Worm (Caenorhabditis elegans): Measurements from ENCODE around the gene F28F5.6.

Gene F28F5.6

DNA sequence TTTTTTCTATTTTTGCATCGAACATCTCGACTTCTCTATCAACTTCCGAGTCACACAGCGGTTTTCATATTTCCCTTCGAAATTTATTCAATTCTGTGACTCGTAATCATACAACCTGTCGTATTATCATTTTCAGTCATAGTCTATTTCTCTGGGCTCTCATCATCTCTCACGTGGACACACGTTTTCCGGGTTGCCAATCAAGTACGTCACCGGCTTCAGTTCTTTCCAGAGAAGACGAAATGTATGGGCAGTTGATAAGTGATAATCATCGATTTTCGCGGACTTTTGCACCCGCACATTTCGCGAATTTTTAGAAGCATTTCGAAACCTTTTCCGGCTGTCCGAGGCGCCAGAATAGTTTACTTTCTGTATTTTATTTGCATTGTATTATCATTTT is 31.1 kb upstream of the F28F5.6 start, which contains the start of gene srv-1 (continued):
- TF ChIP-seq nhr-80 (tag; optimal IDR thresholded peaks at IDR 0.05) (peak; percentile 98), ztf-22 (GFP tag; optimal IDR thresholded peaks at IDR 0.05) (peak; percentile 70), dpff-1 (tag; optimal IDR thresholded peaks at IDR 0.05) (no peak), lir-1 (GFP tag; conservative IDR thresholded peaks at IDR 0.05) (0 out of 2 replicates have a peak, but pooled peaks have one; percentile 9), ztf-6 (GFP tag; IDR thresholded peaks at IDR 0.05) (no peak), attf-5 (GFP tag; optimal IDR thresholded peaks at IDR 0.05) (peak; percentile 15), madf-3 (GFP tag; IDR thresholded peaks at IDR 0.05) (no peak), mcd-1 (GFP tag; IDR thresholded peaks at IDR 0.05) (no peak), F33H1.4 (GFP tag; IDR thresholded peaks at IDR 0.05) (no peak), K12H6.12 (tag; optimal IDR thresholded peaks at IDR 0.05) (no peak), lin-26 (GFP tag; IDR thresholded peaks at IDR 0.05) (no peak), Y56A3A.18 (GFP tag; IDR thresholded peaks at IDR 0.05) (no peak), cebp-2 (GFP tag; IDR thresholded peaks at IDR 0.05) (0 out of 2 replicates have a peak, but pooled peaks have one; percentile 31), T26A5.8 (tag; optimal IDR thresholded peaks at IDR 0.05) (no peak), die-1 (tag; optimal IDR thresholded peaks at IDR 0.05) (no peak), unc-130 (GFP tag; optimal IDR thresholded peaks at IDR 0.05) (no peak), zim-3 (tag; optimal IDR thresholded peaks at IDR 0.05) (no peak), ztf-3 (GFP tag; optimal IDR thresholded peaks at IDR 0.05) (no peak), egl-18 (GFP tag; IDR thresholded peaks at IDR 0.05) (no peak), athp-1 (tag; optimal IDR thresholded peaks at IDR 0.05) (no peak), lsy-27 (tag; optimal IDR thresholded peaks at IDR 0.05; ENCODE audit: borderline replicate concordance, insufficient read depth) (no peak), dox-1 (GFP tag; IDR thresholded peaks at IDR 0.05) (peak; percentile 27; the same call in 1 of the 2 replicates), unc-62 (GFP tag; optimal IDR thresholded peaks at IDR 0.05) (peak; percentile 40), ets-4 (GFP tag; optimal IDR thresholded peaks at IDR 0.05) (peak; percentile 92), attf-6 (GFP tag; IDR thresholded peaks at IDR 0.05) (no peak), ekl-4 (GFP tag; IDR thresholded peaks at IDR 0.05) (no peak), F22D6.2 (tag; optimal IDR thresholded peaks at IDR 0.05) (no peak), B0035.1 (tag; optimal IDR thresholded peaks at IDR 0.05) (no peak), xnd-1 (tag; optimal IDR thresholded peaks at IDR 0.05) (no peak), bed-1 (GFP tag; IDR thresholded peaks at IDR 0.05) (no peak), ama-1 (optimal IDR thresholded peaks at IDR 0.05) (no peak), ama-1 (GFP tag; optimal IDR thresholded peaks at IDR 0.05) (no peak), mxl-1 (tag; optimal IDR thresholded peaks at IDR 0.05) (no peak), him-1 (tag; optimal IDR thresholded peaks at IDR 0.05) (no peak), atf-7 (tag; optimal IDR thresholded peaks at IDR 0.05) (peak; percentile 86), sptf-2 (GFP tag; optimal IDR thresholded peaks at IDR 0.05) (no peak), madf-8 (GFP tag; conservative IDR thresholded peaks at IDR 0.05) (no peak), sdz-38 (tag; optimal IDR thresholded peaks at IDR 0.05) (no peak), bed-2 (GFP tag; IDR thresholded peaks at IDR 0.05) (no peak), B0019.2 (GFP tag; conservative IDR thresholded peaks at IDR 0.05) (no peak), ztf-18 (tag; optimal IDR thresholded peaks at IDR 0.05) (no peak), mes-4 (tag; optimal IDR thresholded peaks at IDR 0.05) (no peak), let-607 (tag; optimal IDR thresholded peaks at IDR 0.05) (peak; percentile 49 to 62), nhr-120 (GFP tag; IDR thresholded peaks at IDR 0.05) (no peak), Y53F4B.3 (GFP tag; IDR thresholded peaks at IDR 0.05) (no peak), D2030.7 (GFP tag; IDR thresholded peaks at IDR 0.05) (no peak), hmg-1.2 (GFP tag; IDR thresholded peaks at IDR 0.05) (0 out of 2 replicates have a peak, but pooled peaks have one; percentile 16), egrh-3 (GFP tag; IDR thresholded peaks at IDR 0.05) (no peak), cebp-1 (GFP tag; IDR thresholded peaks at IDR 0.05) (peak; percentile 53; the same call in 1 of the 2 replicates), cebp-1 (tag; optimal IDR thresholded peaks at IDR 0.05) (peak; percentile 72)
